Fruit fly (Drosophila melanogaster) whole organism, embryonic: ENCODE data around the gene Sr-CIII.

Experiments
- Atf-2 ChIP-seq: fragments of 200-800 bp; sonication (Bioruptor generic); optimal IDR thresholded peaks from 2 replicates; lab custom pipeline; 2016; ENCODE audit warnings: missing biosample characterization, missing genetic modification characterization
- Atf6 ChIP-seq: fragments of 200-800 bp; sonication (Bioruptor generic); IDR thresholded peaks from 2 replicates; pipeline ENCODE4 v1.3.6; 2022; ENCODE audit warnings: missing biosample characterization, missing genetic modification characterization
- Awh ChIP-seq: fragments of 200-800 bp; sonication (Bioruptor generic); IDR thresholded peaks from 2 replicates; pipeline ENCODE4, ENCODE4 v1.3.6; 2022; ENCODE audit warnings: missing biosample characterization, missing genetic modification characterization
- Bdp1 ChIP-seq: fragments of 200-800 bp; sonication (Bioruptor generic); optimal IDR thresholded peaks from 3 replicates; lab custom pipeline; 2016; ENCODE audit warnings: missing biosample characterization, missing genetic modification characterization
- CG11456 ChIP-seq: fragments of 200-800 bp; sonication (Bioruptor generic); IDR thresholded peaks from 3 replicates; pipeline ENCODE4 v1.3.6; 2022; ENCODE audit warnings: missing biosample characterization, missing genetic modification characterization
- CG11504 ChIP-seq: fragments of 200-800 bp; sonication (Bioruptor generic); optimal IDR thresholded peaks from 3 replicates; lab custom pipeline; 2019; ENCODE audit warnings: missing biosample characterization, mild to moderate bottlenecking, missing genetic modification characterization, moderate library complexity
- CG11560 ChIP-seq: fragments of 200-800 bp; sonication (Bioruptor generic); IDR thresholded peaks from 3 replicates; pipeline ENCODE4 v1.3.6; 2022; ENCODE audit warnings: missing biosample characterization, missing genetic modification characterization
- CG11696 ChIP-seq: fragments of 200-800 bp; sonication (Bioruptor generic); IDR thresholded peaks from 2 replicates; pipeline ENCODE4 v1.3.6; 2022; ENCODE audit warnings: missing biosample characterization, missing genetic modification characterization
- CG13424 ChIP-seq: fragments of 200-800 bp; sonication (Bioruptor generic); optimal IDR thresholded peaks from 2 replicates; lab custom pipeline; 2019; ENCODE audit warnings: missing biosample characterization, mild to moderate bottlenecking, missing genetic modification characterization, moderate library complexity
- CG14860 ChIP-seq: fragments of 200-800 bp; sonication (Bioruptor generic); IDR thresholded peaks from 3 replicates; pipeline ENCODE4 v1.3.6; 2022; ENCODE audit warnings: missing biosample characterization, missing genetic modification characterization; ENCODE audit not compliant: partially characterized antibody
- CG15011 ChIP-seq: fragments of 200-800 bp; sonication (Bioruptor generic); optimal IDR thresholded peaks from 3 replicates; lab custom pipeline; 2018; ENCODE audit warnings: missing biosample characterization, mild to moderate bottlenecking, missing genetic modification characterization
- CG15696 ChIP-seq: fragments of 200-800 bp; sonication (Bioruptor generic); optimal IDR thresholded peaks from 2 replicates; lab custom pipeline; 2019; ENCODE audit warnings: missing biosample characterization, mild to moderate bottlenecking, missing genetic modification characterization, moderate library complexity
- CG16779 ChIP-seq: fragments of 200-800 bp; sonication (Bioruptor generic); IDR thresholded peaks from 2 replicates; pipeline ENCODE4 v1.3.6; 2022; ENCODE audit warnings: missing biosample characterization, missing genetic modification characterization
- CG18764 ChIP-seq: fragments of 200-800 bp; sonication (Bioruptor generic); optimal IDR thresholded peaks from 3 replicates; lab custom pipeline; 2016; ENCODE audit warnings: missing biosample characterization, missing genetic modification characterization
- CG30020 ChIP-seq: fragments of 200-800 bp; optimal IDR thresholded peaks from 2 replicates; lab custom pipeline; 2019; ENCODE audit warnings: missing biosample characterization, mild to moderate bottlenecking, missing genetic modification characterization, moderate library complexity
- CG43689 ChIP-seq: fragments of 200-800 bp; sonication (Bioruptor generic); IDR thresholded peaks from 2 replicates; pipeline ENCODE4 v1.3.6; 2022; ENCODE audit warnings: missing biosample characterization, missing genetic modification characterization
- CG4854 ChIP-seq: fragments of 200-800 bp; sonication (Bioruptor generic); optimal IDR thresholded peaks from 2 replicates; lab custom pipeline; 2016; ENCODE audit warnings: missing biosample characterization, missing genetic modification characterization, inconsistent platforms
- CG5180 ChIP-seq: fragments of 200-800 bp; sonication (Bioruptor generic); optimal IDR thresholded peaks from 3 replicates; lab custom pipeline; 2017; ENCODE audit warnings: missing biosample characterization, missing genetic modification characterization, mild to moderate bottlenecking, moderate library complexity, missing genetic modification reagents
- CG6683 ChIP-seq: fragments of 200-800 bp; sonication (Bioruptor generic); optimal IDR thresholded peaks from 2 replicates; lab custom pipeline; 2017; ENCODE audit warnings: missing biosample characterization, mild to moderate bottlenecking, missing genetic modification characterization, missing genetic modification reagents
- CG7372 ChIP-seq: fragments of 200-800 bp; sonication (Bioruptor generic); IDR thresholded peaks from 2 replicates; pipeline ENCODE4 v1.3.6; 2022; ENCODE audit warnings: missing biosample characterization, missing genetic modification characterization
- CG9727 ChIP-seq: fragments of 200-800 bp; sonication (Bioruptor generic); optimal IDR thresholded peaks from 3 replicates; lab custom pipeline; 2017; ENCODE audit warnings: missing biosample characterization, mild to moderate bottlenecking, missing genetic modification characterization
- Dbx ChIP-seq: fragments of 200-800 bp; sonication (Bioruptor generic); IDR thresholded peaks from 3 replicates; pipeline ENCODE4 v1.3.6; 2022; ENCODE audit warnings: missing biosample characterization, missing genetic modification characterization
- Dek ChIP-seq: fragments of 200-800 bp; sonication (Bioruptor generic); optimal IDR thresholded peaks from 3 replicates; lab custom pipeline; 2019; ENCODE audit warnings: missing biosample characterization, mild to moderate bottlenecking, missing genetic modification characterization, moderate library complexity
- Drgx ChIP-seq: fragments of 200-800 bp; sonication (Bioruptor generic); IDR thresholded peaks from 2 replicates; pipeline ENCODE4 v1.3.6; 2022; ENCODE audit warnings: missing biosample characterization, missing genetic modification characterization
- Hand ChIP-seq: fragments of 200-800 bp; sonication (Bioruptor generic); optimal IDR thresholded peaks from 2 replicates; lab custom pipeline; 2017; ENCODE audit warnings: mild to moderate bottlenecking, missing biosample characterization, missing genetic modification reagents, missing genetic modification characterization
- Hey ChIP-seq: fragments of 200-800 bp; sonication (Bioruptor generic); optimal IDR thresholded peaks from 3 replicates; lab custom pipeline; 2018; ENCODE audit warnings: missing biosample characterization, mild to moderate bottlenecking, missing genetic modification characterization
- Hmr ChIP-seq: fragments of 200-800 bp; sonication (Bioruptor generic); optimal IDR thresholded peaks from 3 replicates; lab custom pipeline; 2017; ENCODE audit warnings: mild to moderate bottlenecking, missing biosample characterization, missing genetic modification reagents, missing genetic modification characterization
- Hmx ChIP-seq: fragments of 200-800 bp; sonication (Bioruptor generic); optimal IDR thresholded peaks from 2 replicates; lab custom pipeline; 2016; ENCODE audit warnings: missing biosample characterization, missing genetic modification characterization
- Hr51 ChIP-seq, 2 experiments: fragments of 200-800 bp; sonication (Bioruptor generic); optimal IDR thresholded peaks; 2 replicates in 1 of 2; 3 replicates in 1 of 2; lab custom pipeline; 2016 to 2018; ENCODE audit warnings: missing biosample characterization in 2 of 2, missing genetic modification characterization in 2 of 2, mild to moderate bottlenecking in 1 of 2, moderate library complexity in 1 of 2
- Lim3 ChIP-seq: fragments of 200-800 bp; sonication (Bioruptor generic); IDR thresholded peaks from 2 replicates; pipeline ENCODE4 v1.3.6; 2022; ENCODE audit warnings: missing biosample characterization, missing genetic modification characterization
- Meics ChIP-seq: fragments of 200-800 bp; sonication (Bioruptor generic); optimal IDR thresholded peaks from 2 replicates; lab custom pipeline; 2017; ENCODE audit warnings: missing biosample characterization, mild to moderate bottlenecking, missing genetic modification characterization
- Mes4 ChIP-seq: fragments of 200-800 bp; sonication (Bioruptor generic); optimal IDR thresholded peaks from 2 replicates; lab custom pipeline; 2016; ENCODE audit warnings: missing biosample characterization, missing genetic modification characterization
- NK7.1 ChIP-seq: fragments of 200-800 bp; sonication (Bioruptor generic); optimal IDR thresholded peaks from 3 replicates; lab custom pipeline; 2016; ENCODE audit warnings: missing biosample characterization, missing genetic modification characterization
- Opbp ChIP-seq: fragments of 200-800 bp; sonication (Bioruptor generic); IDR thresholded peaks from 3 replicates; pipeline ENCODE4 v1.3.6; 2022; ENCODE audit warnings: missing biosample characterization, missing genetic modification characterization; ENCODE audit not compliant: partially characterized antibody
- Rx ChIP-seq: fragments of 200-800 bp; sonication (Bioruptor generic); IDR thresholded peaks from 2 replicates; pipeline ENCODE4 v1.3.6; 2022; ENCODE audit warnings: missing biosample characterization, missing genetic modification characterization
- Taf1 ChIP-seq: fragments of 200-800 bp; sonication (Bioruptor generic); IDR thresholded peaks from 2 replicates; pipeline ENCODE4 v1.3.6; 2022; ENCODE audit warnings: missing biosample characterization, missing genetic modification characterization
- Xbp1 ChIP-seq: fragments of 200-800 bp; sonication (Bioruptor generic); optimal IDR thresholded peaks from 3 replicates; lab custom pipeline; 2016; ENCODE audit warnings: missing biosample characterization, mild to moderate bottlenecking, missing genetic modification characterization
- ase ChIP-seq: fragments of 200-800 bp; sonication (Bioruptor generic); IDR thresholded peaks from 3 replicates; pipeline ENCODE4 v1.3.6; 2022; ENCODE audit warnings: missing biosample characterization, missing genetic modification characterization
- br ChIP-seq: fragments of >200 bp; optimal IDR thresholded peaks from 2 replicates; lab custom pipeline; 2017
- cas ChIP-seq: fragments of 200-800 bp; sonication (Bioruptor generic); IDR thresholded peaks from 2 replicates; pipeline ENCODE4 v1.3.6; 2022; ENCODE audit warnings: missing biosample characterization, missing genetic modification characterization
- chn ChIP-seq: fragments of 200-800 bp; sonication (Bioruptor generic); optimal IDR thresholded peaks from 2 replicates; lab custom pipeline; 2016; ENCODE audit warnings: missing biosample characterization, missing genetic modification characterization
- esg ChIP-seq: fragments of 200-800 bp; sonication (Bioruptor generic); conservative IDR thresholded peaks from 2 replicates; pipeline ENCODE4 v1.3.6; 2022; ENCODE audit warnings: missing biosample characterization, missing genetic modification characterization
- fu2 ChIP-seq: fragments of 200-800 bp; sonication (Bioruptor generic); optimal IDR thresholded peaks from 2 replicates; lab custom pipeline; 2016; ENCODE audit warnings: missing biosample characterization, missing genetic modification characterization
- klu ChIP-seq: fragments of 200-800 bp; sonication (Bioruptor generic); IDR thresholded peaks from 2 replicates; pipeline ENCODE4 v1.3.6; 2022; ENCODE audit warnings: missing biosample characterization, missing genetic modification characterization
- pita ChIP-seq: fragments of 200-800 bp; sonication (Bioruptor generic); optimal IDR thresholded peaks from 2 replicates; lab custom pipeline; 2017; ENCODE audit warnings: missing biosample characterization, mild to moderate bottlenecking, missing genetic modification characterization
- pum ChIP-seq: fragments of 200-800 bp; sonication (Bioruptor generic); optimal IDR thresholded peaks from 2 replicates; lab custom pipeline; 2016; ENCODE audit warnings: missing biosample characterization, missing genetic modification characterization
- row ChIP-seq: fragments of 200-800 bp; sonication (Bioruptor generic); IDR thresholded peaks from 3 replicates; pipeline ENCODE4 v1.3.6; 2022; ENCODE audit warnings: missing biosample characterization, missing genetic modification characterization
- sna ChIP-seq: fragments of 200-800 bp; sonication (Bioruptor generic); IDR thresholded peaks from 2 replicates; pipeline ENCODE4 v1.3.6; 2022; ENCODE audit warnings: missing biosample characterization, missing genetic modification characterization; ENCODE audit not compliant: partially characterized antibody
- tap ChIP-seq: fragments of 200-800 bp; optimal IDR thresholded peaks from 3 replicates; lab custom pipeline; 2019; ENCODE audit warnings: missing biosample characterization, mild to moderate bottlenecking, missing genetic modification characterization, moderate library complexity
- tio ChIP-seq: fragments of 200-800 bp; sonication (Bioruptor generic); optimal IDR thresholded peaks from 2 replicates; lab custom pipeline; 2017; ENCODE audit warnings: missing biosample characterization, missing genetic modification characterization, inconsistent platforms
- tx ChIP-seq: fragments of 200-800 bp; sonication (Bioruptor generic); optimal IDR thresholded peaks from 2 replicates; lab custom pipeline; 2016; ENCODE audit warnings: missing biosample characterization, missing genetic modification characterization
- unpg ChIP-seq: fragments of 200-800 bp; sonication (Bioruptor generic); optimal IDR thresholded peaks from 3 replicates; lab custom pipeline; 2018; ENCODE audit warnings: missing biosample characterization, mild to moderate bottlenecking, missing genetic modification characterization, moderate library complexity
- zfh1 ChIP-seq: fragments of 200-800 bp; sonication (Bioruptor generic); IDR thresholded peaks from 3 replicates; pipeline ENCODE4 v1.3.6; 2022; ENCODE audit warnings: missing biosample characterization, missing genetic modification characterization

Sr-CIII gene

dm6 chr2L:4096552-4096951, 23.6 kb upstream of the Sr-CIII start (continued):
- no peak for TF ChIP-seq Hmx (GFP tag; lab: Kevin White, UChicago)
- TF ChIP-seq CG11560 = no peak
- peak; percentile 30; the same call in 1 of the 2 replicates for TF ChIP-seq Drgx (GFP tag; lab: Robert Waterston, UW)
- no peak for TF ChIP-seq ase (GFP tag; lab: Robert Waterston, UW)
- TF ChIP-seq Dbx (GFP tag; lab: Robert Waterston, UW) = no peak
- TF ChIP-seq Rx = no peak
- TF ChIP-seq Xbp1 (GFP tag; lab: Kevin White, UChicago) = peak; percentile 4
- no peak for TF ChIP-seq CG18764 (GFP tag; lab: Kevin White, UChicago)
- TF ChIP-seq fu2 (GFP tag; lab: Kevin White, UChicago) = no peak
- TF ChIP-seq esg = no peak
- no peak for TF ChIP-seq Awh (GFP tag; lab: Robert Waterston, UW)
- no peak for TF ChIP-seq CG16779 (GFP tag; lab: Robert Waterston, UW)
- TF ChIP-seq CG11696 (GFP tag; lab: Robert Waterston, UW) = no peak
- TF ChIP-seq br (lab: Kevin White, UChicago) = no peak
- TF ChIP-seq CG11456 (GFP tag; lab: Robert Waterston, UW) = no peak
- TF ChIP-seq CG14860 = no peak
- TF ChIP-seq Hey (tag; lab: Kevin White, UChicago) = no peak
- TF ChIP-seq Taf1 = no peak
- peak in 1 of 2 experiments; percentile 21 for TF ChIP-seq Hr51 (GFP tag; optimal IDR thresholded peaks at IDR 0.05; lab: Kevin White, UChicago)
- no peak for TF ChIP-seq pita (GFP tag; lab: Kevin White, UChicago)
- TF ChIP-seq CG9727 (GFP tag; lab: Kevin White, UChicago) = peak; percentile 22
- TF ChIP-seq pum (GFP tag; lab: Kevin White, UChicago) = no peak
- TF ChIP-seq CG4854 (GFP tag; lab: Kevin White, UChicago) = no peak
- TF ChIP-seq row (GFP tag; lab: Robert Waterston, UW) = peak; percentile 42; the same call in 2 of the 3 replicates
- no peak for TF ChIP-seq Dek (tag; lab: Kevin White, UChicago)
- no peak for TF ChIP-seq CG13424 (tag; lab: Kevin White, UChicago)
- peak; percentile 33 for TF ChIP-seq CG11504 (tag; lab: Kevin White, UChicago)
- TF ChIP-seq Mes4 (GFP tag; lab: Kevin White, UChicago) = no peak
- no peak for TF ChIP-seq Atf-2 (GFP tag; lab: Kevin White, UChicago)
- no peak for TF ChIP-seq CG7372 (GFP tag; lab: Robert Waterston, UW)
- TF ChIP-seq unpg = peak; percentile 9
- no peak for TF ChIP-seq CG30020 (tag; lab: Kevin White, UChicago)
- no peak for TF ChIP-seq Opbp (GFP tag; lab: Robert Waterston, UW)
- no peak for TF ChIP-seq chn (GFP tag; lab: Kevin White, UChicago)
- no peak for TF ChIP-seq NK7.1 (GFP tag; lab: Kevin White, UChicago)
- TF ChIP-seq Lim3 (GFP tag; lab: Robert Waterston, UW) = no peak
- no peak for TF ChIP-seq tio
- TF ChIP-seq Hand (GFP tag; lab: Kevin White, UChicago) = no peak
- no peak for TF ChIP-seq CG5180 (GFP tag; lab: Kevin White, UChicago)
- TF ChIP-seq klu (GFP tag; lab: Robert Waterston, UW) = no peak
- TF ChIP-seq Bdp1 (GFP tag; lab: Kevin White, UChicago) = no peak
- TF ChIP-seq zfh1 (GFP tag; lab: Robert Waterston, UW) = no peak
- no peak for TF ChIP-seq cas
- peak; percentile 13 for TF ChIP-seq Hmr (GFP tag; lab: Kevin White, UChicago)
- no peak for TF ChIP-seq Meics (GFP tag; lab: Kevin White, UChicago)
- no peak for TF ChIP-seq CG43689
- TF ChIP-seq sna (GFP tag; lab: Robert Waterston, UW) = no peak
- no peak for TF ChIP-seq tx (GFP tag; lab: Kevin White, UChicago)
- TF ChIP-seq CG6683 = no peak
- no peak for TF ChIP-seq Atf6 (GFP tag; lab: Robert Waterston, UW)
- TF ChIP-seq CG15696 (tag; lab: Kevin White, UChicago) = no peak
- TF ChIP-seq CG15011 (GFP tag; lab: Kevin White, UChicago) = no peak
- no peak for TF ChIP-seq tap (tag; lab: Kevin White, UChicago)
